Fruit fly (Drosophila melanogaster) whole organism, embryonic: Measurements from ENCODE around the gene Tim17a2.

ENCODE experiments used
- Atf3 ChIP-seq: fragments of 200-800 bp; sonication (Bioruptor generic); optimal IDR thresholded peaks from 3 replicates; lab custom pipeline; 2016; ENCODE audit warnings: missing biosample characterization, missing genetic modification characterization
- Atf6 ChIP-seq: fragments of 200-800 bp; sonication (Bioruptor generic); IDR thresholded peaks from 2 replicates; pipeline ENCODE4 v1.3.6; 2022; ENCODE audit warnings: missing biosample characterization, missing genetic modification characterization
- CG10267 ChIP-seq: fragments of 200-800 bp; sonication (Bioruptor generic); optimal IDR thresholded peaks from 2 replicates; lab custom pipeline; 2018; ENCODE audit warnings: missing biosample characterization, mild to moderate bottlenecking, missing genetic modification characterization, moderate library complexity
- CG10654 ChIP-seq: fragments of 200-800 bp; sonication (Bioruptor generic); optimal IDR thresholded peaks from 2 replicates; lab custom pipeline; 2016; ENCODE audit warnings: missing biosample characterization, missing genetic modification characterization
- CG11696 ChIP-seq: fragments of 200-800 bp; sonication (Bioruptor generic); IDR thresholded peaks from 2 replicates; pipeline ENCODE4 v1.3.6; 2022; ENCODE audit warnings: missing biosample characterization, missing genetic modification characterization
- CG1233 ChIP-seq: fragments of 200-800 bp; sonication (Bioruptor generic); optimal IDR thresholded peaks from 4 replicates; lab custom pipeline; 2018; ENCODE audit warnings: missing biosample characterization, mild to moderate bottlenecking, missing genetic modification characterization
- CG12659 ChIP-seq: fragments of 200-800 bp; sonication (Bioruptor generic); optimal IDR thresholded peaks from 3 replicates; lab custom pipeline; 2017; ENCODE audit warnings: mild to moderate bottlenecking, missing biosample characterization, missing genetic modification reagents, missing genetic modification characterization
- CG13424 ChIP-seq: fragments of 200-800 bp; sonication (Bioruptor generic); optimal IDR thresholded peaks from 2 replicates; lab custom pipeline; 2019; ENCODE audit warnings: missing biosample characterization, mild to moderate bottlenecking, missing genetic modification characterization, moderate library complexity
- CG16813 ChIP-seq: fragments of 200-800 bp; sonication (Bioruptor generic); IDR thresholded peaks from 3 replicates; pipeline ENCODE4 v1.3.6; 2022; ENCODE audit warnings: missing biosample characterization, missing genetic modification characterization; ENCODE audit not compliant: partially characterized antibody
- CG17186 ChIP-seq: fragments of 200-800 bp; sonication (Bioruptor generic); optimal IDR thresholded peaks from 3 replicates; lab custom pipeline; 2017; ENCODE audit warnings: missing biosample characterization, missing genetic modification reagents, missing genetic modification characterization
- CG32772 ChIP-seq: fragments of 200-800 bp; sonication (Bioruptor generic); IDR thresholded peaks from 2 replicates; pipeline ENCODE4 v1.3.6; 2022; ENCODE audit warnings: missing biosample characterization, missing genetic modification characterization
- CG3847 ChIP-seq: fragments of 200-800 bp; sonication (Bioruptor generic); IDR thresholded peaks from 2 replicates; pipeline ENCODE4 v1.3.6; 2022; ENCODE audit warnings: missing biosample characterization, missing genetic modification characterization
- CG4617 ChIP-seq: fragments of 200-800 bp; sonication (Bioruptor generic); optimal IDR thresholded peaks from 3 replicates; lab custom pipeline; 2016; ENCODE audit warnings: missing biosample characterization, missing genetic modification characterization, borderline replicate concordance
- CG6175 ChIP-seq: fragments of 200-800 bp; sonication (Bioruptor generic); IDR thresholded peaks from 3 replicates; pipeline ENCODE4 v1.3.6; 2022; ENCODE audit warnings: missing biosample characterization, missing genetic modification characterization
- CG7372 ChIP-seq: fragments of 200-800 bp; sonication (Bioruptor generic); IDR thresholded peaks from 2 replicates; pipeline ENCODE4 v1.3.6; 2022; ENCODE audit warnings: missing biosample characterization, missing genetic modification characterization
- CG9797 ChIP-seq: fragments of 200-800 bp; sonication (Bioruptor generic); optimal IDR thresholded peaks from 3 replicates; lab custom pipeline; 2018; ENCODE audit warnings: missing biosample characterization, mild to moderate bottlenecking, missing genetic modification characterization
- D19B ChIP-seq: fragments of 200-800 bp; sonication (Bioruptor generic); optimal IDR thresholded peaks from 2 replicates; lab custom pipeline; 2017; ENCODE audit warnings: missing biosample characterization, mild to moderate bottlenecking, missing genetic modification characterization
- Doc2 ChIP-seq: fragments of 200-800 bp; sonication (Bioruptor generic); IDR thresholded peaks from 2 replicates; pipeline ENCODE4 v1.3.6; 2022; ENCODE audit warnings: missing biosample characterization, missing genetic modification characterization
- Doc3 ChIP-seq: fragments of 200-800 bp; sonication (Bioruptor generic); IDR thresholded peaks from 3 replicates; pipeline ENCODE4 v1.3.6; 2022; ENCODE audit warnings: missing biosample characterization, missing genetic modification characterization; ENCODE audit not compliant: partially characterized antibody
- Drgx ChIP-seq: fragments of 200-800 bp; sonication (Bioruptor generic); IDR thresholded peaks from 2 replicates; pipeline ENCODE4 v1.3.6; 2022; ENCODE audit warnings: missing biosample characterization, missing genetic modification characterization
- Gsc ChIP-seq: fragments of 200-800 bp; sonication (Bioruptor generic); IDR thresholded peaks from 2 replicates; pipeline ENCODE4 v1.3.6; 2022; ENCODE audit warnings: missing biosample characterization, missing genetic modification characterization
- Hr39 ChIP-seq: fragments of >200 bp; optimal IDR thresholded peaks from 2 replicates; lab custom pipeline; 2017
- Hr51 ChIP-seq, 2 experiments: fragments of 200-800 bp; sonication (Bioruptor generic); optimal IDR thresholded peaks; 2 replicates in 1 of 2; 3 replicates in 1 of 2; lab custom pipeline; 2016 to 2018; ENCODE audit warnings: missing biosample characterization in 2 of 2, missing genetic modification characterization in 2 of 2, mild to moderate bottlenecking in 1 of 2, moderate library complexity in 1 of 2
- NFAT ChIP-seq: fragments of 200-800 bp; sonication (Bioruptor generic); IDR thresholded peaks from 2 replicates; pipeline ENCODE4 v1.3.6; 2022; ENCODE audit warnings: missing biosample characterization, missing genetic modification characterization
- Trl ChIP-seq, 3 experiments: fragments of >200 bp in 2 of 3; fragments of 200-800 bp in 1 of 3; sonication (Bioruptor generic) in 1 of 3; optimal IDR thresholded peaks; 2 replicates in 1 of 3; 3 replicates in 2 of 3; lab custom pipeline; 2016 to 2017; ENCODE audit warnings: missing biosample characterization in 1 of 3, missing genetic modification characterization in 1 of 3
- ap ChIP-seq: fragments of 200-800 bp; sonication (Bioruptor generic); IDR thresholded peaks from 2 replicates; pipeline ENCODE4 v1.3.6; 2022; ENCODE audit warnings: missing biosample characterization, missing genetic modification characterization
- bsh ChIP-seq, 2 experiments: fragments of 200-800 bp; sonication (Bioruptor generic); optimal IDR thresholded peaks; 2 replicates each; lab custom pipeline; 2017 to 2018; ENCODE audit warnings: mild to moderate bottlenecking in 2 of 2, missing biosample characterization in 2 of 2, missing genetic modification characterization in 2 of 2, moderate library complexity in 1 of 2
- chinmo ChIP-seq: fragments of 200-800 bp; sonication (Bioruptor generic); IDR thresholded peaks from 4 replicates; pipeline ENCODE4 v1.3.6; 2022; ENCODE audit warnings: missing biosample characterization, missing genetic modification characterization; ENCODE audit not compliant: partially characterized antibody
- chm ChIP-seq: fragments of 200-800 bp; sonication (Bioruptor generic); IDR thresholded peaks from 2 replicates; pipeline ENCODE4 v1.3.6; 2022; ENCODE audit warnings: missing biosample characterization, missing genetic modification characterization
- croc ChIP-seq: fragments of 200-800 bp; sonication (Bioruptor generic); conservative IDR thresholded peaks from 3 replicates; pipeline ENCODE4 v1.3.6; 2022; ENCODE audit warnings: missing biosample characterization, missing genetic modification characterization
- da ChIP-seq: fragments of 200-800 bp; sonication (Bioruptor generic); optimal IDR thresholded peaks from 2 replicates; lab custom pipeline; 2016; ENCODE audit warnings: missing biosample characterization, missing genetic modification characterization
- disco-r ChIP-seq: fragments of 200-800 bp; sonication (Bioruptor generic); optimal IDR thresholded peaks from 2 replicates; lab custom pipeline; 2016; ENCODE audit warnings: missing biosample characterization, missing genetic modification characterization
- ems ChIP-seq: fragments of 200-800 bp; sonication (Bioruptor generic); optimal IDR thresholded peaks from 3 replicates; lab custom pipeline; 2016; ENCODE audit warnings: missing biosample characterization, missing genetic modification characterization
- ewg ChIP-seq: fragments of 200-800 bp; sonication (Bioruptor generic); optimal IDR thresholded peaks from 3 replicates; lab custom pipeline; 2017; ENCODE audit warnings: mild to moderate bottlenecking, missing biosample characterization, missing genetic modification reagents, missing genetic modification characterization
- exex ChIP-seq: fragments of 200-800 bp; sonication (Bioruptor generic); optimal IDR thresholded peaks from 4 replicates; lab custom pipeline; 2018; ENCODE audit warnings: missing biosample characterization, mild to moderate bottlenecking, missing genetic modification characterization, moderate library complexity
- ftz-f1 ChIP-seq: fragments of 200-800 bp; sonication (Bioruptor generic); optimal IDR thresholded peaks from 2 replicates; lab custom pipeline; 2016; ENCODE audit warnings: missing biosample characterization, missing genetic modification characterization
- grau ChIP-seq: fragments of 200-800 bp; optimal IDR thresholded peaks from 3 replicates; lab custom pipeline; 2019; ENCODE audit warnings: missing biosample characterization, mild to moderate bottlenecking, missing genetic modification characterization, moderate library complexity
- gsb ChIP-seq: fragments of 200-800 bp; sonication (Bioruptor generic); IDR thresholded peaks from 2 replicates; pipeline ENCODE4 v1.3.6; 2022; ENCODE audit warnings: missing biosample characterization, missing genetic modification characterization
- h ChIP-seq: fragments of >200 bp; optimal IDR thresholded peaks from 2 replicates; lab custom pipeline; 2017
- ham ChIP-seq: fragments of 200-800 bp; sonication (Bioruptor generic); IDR thresholded peaks from 2 replicates; pipeline ENCODE4 v1.3.6; 2022; ENCODE audit warnings: missing biosample characterization, missing genetic modification characterization
- ind ChIP-seq: fragments of 200-800 bp; sonication (Bioruptor generic); optimal IDR thresholded peaks from 3 replicates; lab custom pipeline; 2016; ENCODE audit warnings: missing biosample characterization, missing genetic modification characterization
- lbe ChIP-seq: fragments of 200-800 bp; sonication (Bioruptor generic); optimal IDR thresholded peaks from 2 replicates; lab custom pipeline; 2016; ENCODE audit warnings: missing biosample characterization, mild to moderate bottlenecking, missing genetic modification characterization
- nerfin-2 ChIP-seq: fragments of 200-800 bp; sonication (Bioruptor generic); IDR thresholded peaks from 2 replicates; pipeline ENCODE4 v1.3.6; 2022; ENCODE audit warnings: missing biosample characterization, missing genetic modification characterization; ENCODE audit not compliant: partially characterized antibody
- org-1 ChIP-seq: fragments of 200-800 bp; sonication (Bioruptor generic); optimal IDR thresholded peaks from 2 replicates; lab custom pipeline; 2017; ENCODE audit warnings: missing biosample characterization, missing genetic modification characterization
- peb ChIP-seq: fragments of 200-800 bp; sonication (Bioruptor generic); IDR thresholded peaks from 2 replicates; pipeline ENCODE4 v1.3.6; 2022; ENCODE audit warnings: missing biosample characterization, missing genetic modification characterization
- pros ChIP-seq: fragments of 200-800 bp; sonication (Bioruptor generic); optimal IDR thresholded peaks from 3 replicates; lab custom pipeline; 2019; ENCODE audit warnings: missing biosample characterization, mild to moderate bottlenecking, missing genetic modification characterization, moderate library complexity
- slbo ChIP-seq: fragments of 200-800 bp; sonication (Bioruptor generic); IDR thresholded peaks from 2 replicates; pipeline ENCODE4 v1.3.6; 2022; ENCODE audit warnings: missing biosample characterization, missing genetic modification characterization
- tgo ChIP-seq: fragments of 200-800 bp; sonication (Bioruptor generic); IDR thresholded peaks from 3 replicates; pipeline ENCODE4 v1.3.6; 2022; ENCODE audit warnings: missing biosample characterization, missing genetic modification characterization
- vfl ChIP-seq: fragments of 200-800 bp; sonication (Bioruptor generic); optimal IDR thresholded peaks from 2 replicates; lab custom pipeline; 2016; ENCODE audit warnings: missing biosample characterization, missing genetic modification characterization
- wdn ChIP-seq: fragments of 200-800 bp; sonication (Bioruptor generic); IDR thresholded peaks from 2 replicates; pipeline ENCODE4 v1.3.6; 2022; ENCODE audit warnings: missing biosample characterization, missing genetic modification characterization
- wek ChIP-seq: fragments of 200-800 bp; sonication (Bioruptor generic); optimal IDR thresholded peaks from 3 replicates; lab custom pipeline; 2018; ENCODE audit warnings: missing biosample characterization, mild to moderate bottlenecking, missing genetic modification characterization, moderate library complexity
- yki ChIP-seq: fragments of >200 bp; optimal IDR thresholded peaks from 3 replicates; lab custom pipeline; 2018

Tim17a2 gene

dm6 chr3R:5281094-5281493, 18.6 kb upstream of the Tim17a2 start (continued):
- TF ChIP-seq Hr51 (GFP tag; optimal IDR thresholded peaks at IDR 0.05; lab: Kevin White, UChicago), result no peak
- TF ChIP-seq Doc3 (GFP tag; lab: Robert Waterston, UW), result no peak
- TF ChIP-seq Drgx (GFP tag; lab: Robert Waterston, UW), result peak; percentile 39; the same call in 1 of the 2 replicates
- no peak for TF ChIP-seq gsb (GFP tag; lab: Robert Waterston, UW)
- TF ChIP-seq h, result no peak
- peak; percentile 1 to 35 for TF ChIP-seq Trl (optimal IDR thresholded peaks at IDR 0.05; lab: Kevin White, UChicago)
- TF ChIP-seq Trl (GFP tag; optimal IDR thresholded peaks at IDR 0.05; lab: Kevin White, UChicago), result no peak
- TF ChIP-seq chm (GFP tag; lab: Robert Waterston, UW), result no peak
- TF ChIP-seq CG10654, result no peak
- no peak for TF ChIP-seq ind (GFP tag; lab: Kevin White, UChicago)
- no peak for TF ChIP-seq ftz-f1 (GFP tag; lab: Kevin White, UChicago)
- no peak for TF ChIP-seq CG9797 (GFP tag; lab: Kevin White, UChicago)
- no peak for TF ChIP-seq ap (GFP tag; lab: Robert Waterston, UW)
- no peak for TF ChIP-seq Doc2
- TF ChIP-seq wdn (GFP tag; lab: Robert Waterston, UW), result no peak
- no peak for TF ChIP-seq ems (GFP tag; lab: Kevin White, UChicago)
- no peak for TF ChIP-seq CG6175 (GFP tag; lab: Robert Waterston, UW)
- no peak for TF ChIP-seq CG32772 (GFP tag; lab: Robert Waterston, UW)
- no peak for TF ChIP-seq CG11696 (GFP tag; lab: Robert Waterston, UW)
- TF ChIP-seq vfl (GFP tag; lab: Kevin White, UChicago), result no peak
- peak; percentile 62; the same call in 1 of the 2 replicates for TF ChIP-seq NFAT (GFP tag; lab: Robert Waterston, UW)
- no peak for TF ChIP-seq CG16813 (GFP tag; lab: Robert Waterston, UW)
- no peak for TF ChIP-seq Hr39
- no peak for TF ChIP-seq Atf3 (GFP tag; lab: Kevin White, UChicago)
- TF ChIP-seq peb (GFP tag; lab: Robert Waterston, UW), result no peak
- TF ChIP-seq wek (GFP tag; lab: Kevin White, UChicago), result no peak
- TF ChIP-seq CG17186 (GFP tag; lab: Kevin White, UChicago), result no peak
- no peak for TF ChIP-seq da (GFP tag; lab: Kevin White, UChicago)
- no peak for TF ChIP-seq CG13424 (tag; lab: Kevin White, UChicago)
- TF ChIP-seq grau, result no peak
- TF ChIP-seq CG12659 (GFP tag; lab: Kevin White, UChicago), result no peak
- TF ChIP-seq chinmo (GFP tag; lab: Robert Waterston, UW), result 0 out of 4 replicates have a peak, but pooled peaks have one; percentile 39
- no peak for TF ChIP-seq tgo
- 0 out of 2 replicates have a peak, but pooled peaks have one; percentile 37 for TF ChIP-seq Atf6 (GFP tag; lab: Robert Waterston, UW)
- no peak for TF ChIP-seq CG10267 (tag; lab: Kevin White, UChicago)
- no peak for TF ChIP-seq pros (GFP tag; lab: Kevin White, UChicago)
- no peak for TF ChIP-seq exex (tag; lab: Kevin White, UChicago)
- TF ChIP-seq yki (lab: Kevin White, UChicago), result no peak
- no peak for TF ChIP-seq ham
- peak; percentile 64 for TF ChIP-seq lbe (GFP tag; lab: Kevin White, UChicago)
- TF ChIP-seq CG3847, result no peak
- no peak for TF ChIP-seq Gsc (GFP tag; lab: Robert Waterston, UW)
- TF ChIP-seq CG4617 (GFP tag; lab: Kevin White, UChicago), result no peak
- TF ChIP-seq disco-r (GFP tag; lab: Kevin White, UChicago), result no peak
- TF ChIP-seq org-1, result no peak
- TF ChIP-seq nerfin-2 (GFP tag; lab: Robert Waterston, UW), result no peak
- no peak for TF ChIP-seq bsh (GFP tag; optimal IDR thresholded peaks at IDR 0.05; lab: Kevin White, UChicago)
- no peak for TF ChIP-seq ewg (GFP tag; lab: Kevin White, UChicago)
- no peak for TF ChIP-seq CG7372
- TF ChIP-seq D19B (GFP tag; lab: Kevin White, UChicago), result peak; percentile 74
- TF ChIP-seq slbo (GFP tag; lab: Robert Waterston, UW), result peak; percentile 20; the same call in 1 of the 2 replicates
- no peak for TF ChIP-seq CG1233 (GFP tag; lab: Kevin White, UChicago)
- TF ChIP-seq croc (GFP tag; lab: Robert Waterston, UW), result no peak
